Fruit fly (Drosophila melanogaster) ovary, adult (tissue): ENCODE data around the gene CG13457.

Experiments used
- CG17801 ChIP-seq: fragments of 200-800 bp; optimal IDR thresholded peaks from 2 replicates; lab custom pipeline; 2019; ENCODE audit warnings: missing biosample characterization, mild to moderate bottlenecking, missing genetic modification characterization, moderate library complexity; ENCODE audit not compliant: partially characterized antibody

CG13457 gene

dm6 chr3L:15150028-15150427 is 18.9 kb upstream of the CG13457 start:
- TF ChIP-seq CG17801 (GFP tag; lab: Kevin White, UChicago) = no peak

dm6 chr3L:15146643-15147187 is 15.5 kb upstream of the CG13457 start, which contains the start of gene FucTA:
FucTA (plus strand) TSS chr3L:15147137.
- TF ChIP-seq CG17801 (GFP tag; lab: Kevin White, UChicago) = no peak

- TF ChIP-seq CG17801 (GFP tag; lab: Kevin White, UChicago) = peak; percentile 0
These were observed 12.7 kb upstream of the CG13457 start, which contains the start of the genes CG32147 and Pex3 for dm6 chr3L:15143638-15144600. CG32147 (minus strand) TSS chr3L:15144059. Pex3 (plus strand) TSS chr3L:15144355.

- no peak for TF ChIP-seq CG17801 (GFP tag; lab: Kevin White, UChicago)
These were observed 11.9 kb upstream of the CG13457 start for dm6 chr3L:15143108-15143507.

dm6 chr3L:15142004-15142890 is 11.1 kb upstream of the CG13457 start, which contains the start of gene Pdi:
Pdi (minus strand) TSS chr3L:15142840.
- no peak for TF ChIP-seq CG17801 (GFP tag; lab: Kevin White, UChicago)

dm6 chr3L:15141118-15142003 is 10.2 kb upstream of the CG13457 start:
- TF ChIP-seq CG17801 (GFP tag; lab: Kevin White, UChicago) = no peak

- TF ChIP-seq CG17801 (GFP tag; lab: Kevin White, UChicago) = no peak
These were observed 9.2 kb upstream of the CG13457 start for dm6 chr3L:15140268-15140957.

- no peak for TF ChIP-seq CG17801 (GFP tag; lab: Kevin White, UChicago)
These were observed 6.6 kb upstream of the CG13457 start for dm6 chr3L:15137790-15138189.

dm6 chr3L:15136659-15137572 is 5.7 kb upstream of the CG13457 start, which contains the start of gene CG12316:
CG12316 (minus strand) TSS chr3L:15136934.
- TF ChIP-seq CG17801 (GFP tag; lab: Kevin White, UChicago) = peak; percentile 68

dm6 chr3L:15125717-15126116 is 5.5 kb downstream of the CG13457 start:
- no peak for TF ChIP-seq CG17801 (GFP tag; lab: Kevin White, UChicago)

- TF ChIP-seq CG17801 (GFP tag; lab: Kevin White, UChicago) = no peak
These were observed 6.0 kb downstream of the CG13457 start, which contains the start of gene CG16959 for dm6 chr3L:15125077-15125652. CG16959 (minus strand) TSS chr3L:15125321.

- TF ChIP-seq CG17801 (GFP tag; lab: Kevin White, UChicago) = no peak
These were observed 7.4 kb downstream of the CG13457 start for dm6 chr3L:15123736-15124135.
